Worm (Caenorhabditis elegans) whole organism, L4 larva: Measurements from ENCODE around the gene cki-1.

ENCODE experiments used
- Y105C5A.15 ChIP-seq: fragments of 200-800 bp; sonication (Bioruptor generic); IDR thresholded peaks from 2 replicates; pipeline ENCODE4 v1.3.6; 2022; ENCODE audit warnings: missing genetic modification characterization, missing compliant biosample characterization
- Y5F2A.4 ChIP-seq: fragments of 200-800 bp; sonication (Bioruptor generic); optimal IDR thresholded peaks from 2 replicates; lab custom pipeline; 2018; ENCODE audit warnings: mild to moderate bottlenecking, missing genetic modification characterization, missing compliant biosample characterization
- ZK546.5 ChIP-seq, 2 experiments: sonication (generic microtip); optimal IDR thresholded peaks; 2 replicates each; lab custom pipeline; 2017; ENCODE audit warnings: missing biosample characterization in 2 of 2, missing genetic modification characterization in 2 of 2
- arid-1 ChIP-seq: fragments of 200-800 bp; sonication (Bioruptor generic); conservative IDR thresholded peaks from 2 replicates; pipeline ENCODE4 v1.3.6; 2022; ENCODE audit warnings: missing genetic modification reagents, missing genetic modification characterization, missing compliant biosample characterization
- ceh-20 ChIP-seq: fragments of 200-800 bp; sonication (Bioruptor generic); IDR thresholded peaks from 2 replicates; pipeline ENCODE4 v1.3.6; 2022; ENCODE audit warnings: missing genetic modification reagents, missing genetic modification characterization, missing compliant biosample characterization
- ces-1 ChIP-seq: fragments of 150-350 bp; sonication (generic microtip); optimal IDR thresholded peaks from 4 replicates; lab custom pipeline; 2014; ENCODE audit warnings: missing biosample characterization, missing genetic modification reagents, missing genetic modification characterization
- daf-16 ChIP-seq, 3 experiments: sonication (generic microtip); optimal IDR thresholded peaks; 2 replicates each; lab custom pipeline; 2016 to 2017; ENCODE audit warnings: missing genetic modification characterization in 3 of 3, missing genetic modification reagents in 3 of 3, mild to moderate bottlenecking in 2 of 3, missing compliant biosample characterization in 2 of 3, missing biosample characterization in 1 of 3, moderate library complexity in 1 of 3
- daf-8 ChIP-seq: fragments of 200-800 bp; sonication (Bioruptor generic); IDR thresholded peaks from 2 replicates; pipeline ENCODE4 v1.3.6; 2022; ENCODE audit warnings: missing genetic modification characterization, missing compliant biosample characterization
- dmd-9 ChIP-seq: fragments of 200-800 bp; sonication (Bioruptor generic); IDR thresholded peaks from 2 replicates; pipeline ENCODE4 v1.3.6; 2022; ENCODE audit warnings: missing genetic modification reagents, missing genetic modification characterization, missing compliant biosample characterization
- duxl-1 ChIP-seq: sonication (generic microtip); optimal IDR thresholded peaks from 2 replicates; lab custom pipeline; 2016; ENCODE audit warnings: mild to moderate bottlenecking, missing genetic modification characterization, moderate library complexity, missing compliant biosample characterization; ENCODE audit not compliant: poor library complexity
- dve-1 ChIP-seq: sonication (generic microtip); optimal IDR thresholded peaks from 2 replicates; lab custom pipeline; 2017; ENCODE audit warnings: antibody characterized with exemption, mild to moderate bottlenecking, missing genetic modification characterization, missing compliant biosample characterization; ENCODE audit not compliant: insufficient read depth
- egl-43 ChIP-seq: fragments of 200-800 bp; sonication (Bioruptor generic); IDR thresholded peaks from 2 replicates; pipeline ENCODE4 v1.3.6; 2022; ENCODE audit warnings: missing genetic modification reagents, missing genetic modification characterization, missing compliant biosample characterization
- fkh-10 ChIP-seq: fragments of 150-350 bp; optimal IDR thresholded peaks from 2 replicates; lab custom pipeline; 2014; ENCODE audit warnings: missing biosample characterization, missing genetic modification reagents, missing genetic modification characterization
- fos-1 ChIP-seq: fragments of 150-350 bp; optimal IDR thresholded peaks from 2 replicates; lab custom pipeline; 2014; ENCODE audit warnings: missing biosample characterization, missing genetic modification characterization
- gei-8 ChIP-seq: fragments of 200-800 bp; sonication (Bioruptor generic); optimal IDR thresholded peaks from 2 replicates; lab custom pipeline; 2018; ENCODE audit warnings: mild to moderate bottlenecking, missing genetic modification characterization, missing compliant biosample characterization
- hlh-11 ChIP-seq: fragments of 200-800 bp; sonication (Bioruptor generic); optimal IDR thresholded peaks from 2 replicates; lab custom pipeline; 2018; ENCODE audit warnings: mild to moderate bottlenecking, missing genetic modification characterization, missing compliant biosample characterization
- hlh-30 ChIP-seq: sonication (generic microtip); optimal IDR thresholded peaks from 2 replicates; lab custom pipeline; 2017; ENCODE audit warnings: antibody characterized with exemption, mild to moderate bottlenecking, missing genetic modification characterization, missing compliant biosample characterization; ENCODE audit not compliant: insufficient read depth
- lin-38 ChIP-seq: fragments of 200-800 bp; sonication (Bioruptor generic); IDR thresholded peaks from 2 replicates; pipeline ENCODE4 v1.3.6; 2022; ENCODE audit warnings: missing genetic modification reagents, missing genetic modification characterization, missing compliant biosample characterization
- lsy-2 ChIP-seq, 2 experiments: fragments of 150-350 bp in 1 of 2; sonication (generic microtip) in 1 of 2; optimal IDR thresholded peaks; 2 replicates each; lab custom pipeline; 2014 to 2017; ENCODE audit warnings: missing biosample characterization in 2 of 2, missing genetic modification characterization in 2 of 2
- madf-9 ChIP-seq: fragments of 200-800 bp; sonication (Bioruptor generic); conservative IDR thresholded peaks from 2 replicates; pipeline ENCODE4 v1.3.6; 2022; ENCODE audit warnings: missing genetic modification reagents, missing genetic modification characterization, missing compliant biosample characterization
- mdl-1 ChIP-seq, 2 experiments: fragments of 150-350 bp in 1 of 2; sonication (generic microtip) in 1 of 2; optimal IDR thresholded peaks; 2 replicates each; lab custom pipeline; 2014 to 2017; ENCODE audit warnings: missing biosample characterization in 2 of 2, missing genetic modification characterization in 2 of 2
- mdt-29 ChIP-seq: fragments of 200-800 bp; sonication (Bioruptor generic); IDR thresholded peaks from 2 replicates; pipeline ENCODE4 v1.3.6; 2022; ENCODE audit warnings: missing genetic modification reagents, missing genetic modification characterization, missing compliant biosample characterization
- mes-2 ChIP-seq: sonication (generic microtip); optimal IDR thresholded peaks from 2 replicates; lab custom pipeline; 2016; ENCODE audit warnings: missing genotype, mild to moderate bottlenecking, missing genetic modification characterization, missing compliant biosample characterization; ENCODE audit not compliant: poor library complexity, severe bottlenecking
- mxl-2 ChIP-seq: fragments of 200-800 bp; sonication (Bioruptor generic); conservative IDR thresholded peaks from 2 replicates; pipeline ENCODE4 v1.3.6; 2022; ENCODE audit warnings: missing genetic modification reagents, missing genetic modification characterization, missing compliant biosample characterization
- mxl-3 ChIP-seq: fragments of 200-800 bp; sonication (Bioruptor generic); optimal IDR thresholded peaks from 2 replicates; lab custom pipeline; 2018; ENCODE audit warnings: mild to moderate bottlenecking, missing genetic modification characterization, missing compliant biosample characterization
- nhr-11 ChIP-seq: fragments of 150-350 bp; optimal IDR thresholded peaks from 2 replicates; lab custom pipeline; 2014; ENCODE audit warnings: missing biosample characterization, missing genetic modification characterization
- nhr-237 ChIP-seq: sonication (generic microtip); optimal IDR thresholded peaks from 2 replicates; lab custom pipeline; 2017; ENCODE audit warnings: missing biosample characterization, missing genetic modification characterization
- nhr-28 ChIP-seq: fragments of 150-350 bp; optimal IDR thresholded peaks from 2 replicates; lab custom pipeline; 2014; ENCODE audit warnings: missing biosample characterization, missing genetic modification characterization
- php-3 ChIP-seq: fragments of 200-800 bp; sonication (Bioruptor generic); IDR thresholded peaks from 2 replicates; pipeline ENCODE4 v1.3.6; 2022; ENCODE audit warnings: missing genetic modification reagents, missing genetic modification characterization, missing compliant biosample characterization
- pqm-1 ChIP-seq: sonication (generic microtip); optimal IDR thresholded peaks from 2 replicates; lab custom pipeline; 2017; ENCODE audit warnings: missing biosample characterization, missing genetic modification characterization
- rbr-2 ChIP-seq: sonication (generic microtip); optimal IDR thresholded peaks from 2 replicates; lab custom pipeline; 2016; ENCODE audit warnings: missing genotype, missing genetic modification characterization, missing compliant biosample characterization
- sdz-12 ChIP-seq: fragments of 200-800 bp; sonication (Bioruptor generic); optimal IDR thresholded peaks from 2 replicates; lab custom pipeline; 2018; ENCODE audit warnings: mild to moderate bottlenecking, missing genetic modification characterization, missing compliant biosample characterization
- set-16 ChIP-seq: fragments of 200-800 bp; sonication (Bioruptor generic); IDR thresholded peaks from 2 replicates; pipeline ENCODE4 v1.3.6; 2022; ENCODE audit warnings: missing genetic modification reagents, missing genetic modification characterization, missing compliant biosample characterization
- snpc-4 ChIP-seq: fragments of 150-350 bp; optimal IDR thresholded peaks from 2 replicates; lab custom pipeline; 2014; ENCODE audit warnings: missing biosample characterization, missing genetic modification characterization
- unc-39 ChIP-seq: sonication (generic microtip); optimal IDR thresholded peaks from 2 replicates; lab custom pipeline; 2017; ENCODE audit warnings: missing biosample characterization, missing genetic modification characterization
- unc-62 ChIP-seq, 3 experiments: fragments of 150-350 bp in 1 of 3; sonication (generic microtip); optimal IDR thresholded peaks in 2 of 3; peaks in 1 of 3; 1 replicate in 1 of 3; 2 replicates in 2 of 3; lab custom pipeline; 2014 to 2017; ENCODE audit warnings: missing biosample characterization in 3 of 3, missing genetic modification characterization in 3 of 3, missing genetic modification reagents in 3 of 3, missing genotype in 1 of 3
- zag-1 ChIP-seq: fragments of 150-350 bp; optimal IDR thresholded peaks from 2 replicates; lab custom pipeline; 2014; ENCODE audit warnings: missing biosample characterization, missing genetic modification characterization
- zfp-2 ChIP-seq: sonication (generic microtip); optimal IDR thresholded peaks from 2 replicates; lab custom pipeline; 2016; ENCODE audit warnings: mild to moderate bottlenecking, missing genetic modification characterization, missing compliant biosample characterization
- ztf-7 ChIP-seq: fragments of 150-350 bp; optimal IDR thresholded peaks from 2 replicates; lab custom pipeline; 2014; ENCODE audit warnings: missing biosample characterization, missing genetic modification characterization

Gene cki-1

DNA sequence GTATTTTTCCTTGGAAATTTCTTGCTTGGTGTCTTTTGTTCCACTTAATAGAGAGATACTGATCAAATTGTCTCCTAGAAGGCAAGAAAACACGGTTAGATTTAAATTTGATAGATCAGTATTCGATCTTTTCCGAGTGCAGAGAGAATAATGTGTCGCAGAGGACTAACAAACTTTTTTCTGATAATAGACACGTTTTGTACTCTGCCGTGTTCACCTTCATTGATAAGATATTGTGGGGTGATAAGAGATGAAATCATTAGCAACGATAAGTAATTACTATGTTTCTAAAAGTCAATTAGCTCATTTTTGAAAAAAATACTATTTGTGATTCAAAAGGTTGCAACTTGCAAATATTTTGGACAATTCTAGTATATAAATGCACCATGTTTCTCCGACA is 34.3 kb upstream of the cki-1 start (continued):
- TF ChIP-seq mdl-1 (tag; optimal IDR thresholded peaks at IDR 0.05; lab: Kevin White, UChicago) (peak in 1 of 2 experiments; percentile 49), zag-1 (tag; lab: Kevin White, UChicago) (no peak), fkh-10 (no peak), snpc-4 (tag; lab: Kevin White, UChicago) (no peak), nhr-237 (tag; lab: Kevin White, UChicago) (no peak), dve-1 (tag; lab: Kevin White, UChicago) (peak; percentile 38), rbr-2 (no peak), nhr-28 (tag; lab: Kevin White, UChicago) (peak; percentile 68), unc-39 (tag; lab: Kevin White, UChicago) (no peak), ces-1 (no peak), nhr-11 (tag; lab: Kevin White, UChicago) (no peak), gei-8 (GFP tag; lab: Kevin White, UChicago) (no peak), ceh-20 (GFP tag; lab: Robert Waterston, UW) (no peak), Y5F2A.4 (GFP tag; lab: Kevin White, UChicago) (no peak), daf-16 (GFP tag; optimal IDR thresholded peaks at IDR 0.05; lab: Kevin White, UChicago) (no peak), daf-16 (tag; optimal IDR thresholded peaks at IDR 0.05; lab: Kevin White, UChicago) (peak; percentile 56), ZK546.5 (tag; optimal IDR thresholded peaks at IDR 0.05; lab: Kevin White, UChicago) (no peak), lin-38 (GFP tag; lab: Robert Waterston, UW) (no peak), egl-43 (GFP tag; lab: Robert Waterston, UW) (no peak), lsy-2 (tag; optimal IDR thresholded peaks at IDR 0.05; lab: Kevin White, UChicago) (no peak), mxl-3 (GFP tag; lab: Kevin White, UChicago) (peak; percentile 74), mxl-2 (GFP tag; lab: Robert Waterston, UW) (no peak), php-3 (GFP tag; lab: Robert Waterston, UW) (no peak; the same call in 1 of the 2 replicates), unc-62 (GFP tag; optimal IDR thresholded peaks at IDR 0.05 in 1 of 2; lab: Kevin White, UChicago) (peak in 1 of 2 experiments; percentile 56), unc-62 (tag; optimal IDR thresholded peaks at IDR 0.05; lab: Kevin White, UChicago) (no peak), arid-1 (GFP tag; lab: Robert Waterston, UW) (no peak), zfp-2 (tag; lab: Kevin White, UChicago) (no peak), duxl-1 (no peak), Y105C5A.15 (GFP tag; lab: Robert Waterston, UW) (no peak), daf-8 (GFP tag; lab: Robert Waterston, UW) (no peak), dmd-9 (GFP tag; lab: Robert Waterston, UW) (no peak), ztf-7 (tag; lab: Kevin White, UChicago) (no peak), mes-2 (tag; lab: Kevin White, UChicago) (no peak), fos-1 (no peak), madf-9 (GFP tag; lab: Robert Waterston, UW) (no peak), mdt-29 (GFP tag; lab: Robert Waterston, UW) (no peak), hlh-30 (tag; lab: Kevin White, UChicago) (no peak), pqm-1 (tag; lab: Kevin White, UChicago) (peak; percentile 71), hlh-11 (tag; lab: Kevin White, UChicago) (peak; percentile 35), sdz-12 (GFP tag; lab: Kevin White, UChicago) (no peak), set-16 (GFP tag; lab: Robert Waterston, UW) (no peak)
